Fruit fly (Drosophila melanogaster) whole organism, embryonic: Measurements from ENCODE around the gene Pgant35A.
A peak's percentile ranks its signal among the peaks of the same experiment; 100 is the strongest.

Experiments
- CG10462 ChIP-seq: fragments of 200-800 bp; sonication (Bioruptor generic); optimal IDR thresholded peaks from 2 replicates; lab custom pipeline; 2016; ENCODE audit warnings: missing biosample characterization, missing genetic modification characterization
- CG11093 ChIP-seq: fragments of 200-800 bp; sonication (Bioruptor generic); IDR thresholded peaks from 3 replicates; pipeline ENCODE4 v1.3.6; 2022; ENCODE audit warnings: missing biosample characterization, missing genetic modification characterization
- CG11695 ChIP-seq: fragments of 200-800 bp; sonication (Bioruptor generic); IDR thresholded peaks from 3 replicates; pipeline ENCODE4 v1.3.6; 2022; ENCODE audit warnings: missing biosample characterization, missing genetic modification characterization
- CG11723 ChIP-seq: fragments of 200-800 bp; sonication (Bioruptor generic); optimal IDR thresholded peaks from 2 replicates; lab custom pipeline; 2017; ENCODE audit warnings: missing biosample characterization, mild to moderate bottlenecking, missing genetic modification characterization
- CG12219 ChIP-seq: fragments of 200-800 bp; sonication (Bioruptor generic); optimal IDR thresholded peaks from 3 replicates; lab custom pipeline; 2018; ENCODE audit warnings: missing biosample characterization, mild to moderate bottlenecking, missing genetic modification characterization
- CG15601 ChIP-seq: fragments of 200-800 bp; sonication (Bioruptor generic); optimal IDR thresholded peaks from 3 replicates; lab custom pipeline; 2019; ENCODE audit warnings: missing biosample characterization, mild to moderate bottlenecking, missing genetic modification characterization, moderate library complexity
- CG1603 ChIP-seq: fragments of 200-800 bp; sonication (Bioruptor generic); optimal IDR thresholded peaks from 2 replicates; lab custom pipeline; 2019; ENCODE audit warnings: missing biosample characterization, mild to moderate bottlenecking, missing genetic modification characterization, moderate library complexity
- CG17328 ChIP-seq: fragments of 200-800 bp; sonication (Bioruptor generic); IDR thresholded peaks from 2 replicates; pipeline ENCODE4 v1.3.6; 2022; ENCODE audit warnings: missing biosample characterization, missing genetic modification characterization
- CG17568 ChIP-seq: fragments of 200-800 bp; sonication (Bioruptor generic); optimal IDR thresholded peaks from 2 replicates; lab custom pipeline; 2018; ENCODE audit warnings: missing biosample characterization, mild to moderate bottlenecking, missing genetic modification characterization, moderate library complexity
- CG2116 ChIP-seq: fragments of 200-800 bp; sonication (Bioruptor generic); optimal IDR thresholded peaks from 3 replicates; lab custom pipeline; 2018; ENCODE audit warnings: missing biosample characterization, mild to moderate bottlenecking, missing genetic modification characterization
- CG2202 ChIP-seq: fragments of 200-800 bp; sonication (Bioruptor generic); optimal IDR thresholded peaks from 2 replicates; lab custom pipeline; 2018; ENCODE audit warnings: missing biosample characterization, mild to moderate bottlenecking, missing genetic modification characterization
- CG30020 ChIP-seq: fragments of 200-800 bp; optimal IDR thresholded peaks from 2 replicates; lab custom pipeline; 2019; ENCODE audit warnings: missing biosample characterization, mild to moderate bottlenecking, missing genetic modification characterization, moderate library complexity
- CG4854 ChIP-seq: fragments of 200-800 bp; sonication (Bioruptor generic); optimal IDR thresholded peaks from 2 replicates; lab custom pipeline; 2016; ENCODE audit warnings: missing biosample characterization, missing genetic modification characterization, inconsistent platforms
- CG6689 ChIP-seq: fragments of 200-800 bp; sonication (Bioruptor generic); IDR thresholded peaks from 2 replicates; pipeline ENCODE4 v1.3.6; 2022; ENCODE audit warnings: missing biosample characterization, missing genetic modification characterization
- CG7839 ChIP-seq: fragments of 200-800 bp; sonication (Bioruptor generic); optimal IDR thresholded peaks from 3 replicates; lab custom pipeline; 2018; ENCODE audit warnings: missing biosample characterization, mild to moderate bottlenecking, missing genetic modification characterization, moderate library complexity
- CG8281 ChIP-seq: fragments of 200-800 bp; sonication (Bioruptor generic); optimal IDR thresholded peaks from 2 replicates; lab custom pipeline; 2018; ENCODE audit warnings: missing biosample characterization, mild to moderate bottlenecking, missing genetic modification characterization, moderate library complexity
- CG8290 ChIP-seq, 3 experiments: fragments of 200-800 bp; sonication (Bioruptor generic); optimal IDR thresholded peaks; 2 replicates each; lab custom pipeline; 2016 to 2019; ENCODE audit warnings: missing biosample characterization in 3 of 3, missing genetic modification characterization in 3 of 3, mild to moderate bottlenecking in 2 of 3, moderate library complexity in 1 of 3
- CG8388 ChIP-seq: fragments of 200-800 bp; sonication (Bioruptor generic); optimal IDR thresholded peaks from 2 replicates; lab custom pipeline; 2019; ENCODE audit warnings: missing biosample characterization, mild to moderate bottlenecking, missing genetic modification characterization, moderate library complexity
- CG9609 ChIP-seq: fragments of 200-800 bp; sonication (Bioruptor generic); optimal IDR thresholded peaks from 3 replicates; lab custom pipeline; 2016; ENCODE audit warnings: missing biosample characterization, missing genetic modification characterization
- CG9876 ChIP-seq: fragments of 200-800 bp; sonication (Bioruptor generic); optimal IDR thresholded peaks from 2 replicates; lab custom pipeline; 2016; ENCODE audit warnings: missing biosample characterization, missing genetic modification characterization
- CkIIα-i1 ChIP-seq: fragments of 200-800 bp; sonication (Bioruptor generic); IDR thresholded peaks from 2 replicates; pipeline ENCODE4 v1.3.6; 2022; ENCODE audit warnings: missing biosample characterization, missing genetic modification characterization
- Dad ChIP-seq: fragments of 200-800 bp; sonication (Bioruptor generic); optimal IDR thresholded peaks from 3 replicates; lab custom pipeline; 2016; ENCODE audit warnings: missing biosample characterization, missing genetic modification characterization
- Dfd ChIP-seq, 2 experiments: fragments of >200 bp; optimal IDR thresholded peaks; 2 replicates each; lab custom pipeline; 2017; ENCODE audit warnings: missing biosample characterization in 2 of 2, missing genetic modification characterization in 2 of 2
- Doc3 ChIP-seq: fragments of 200-800 bp; sonication (Bioruptor generic); IDR thresholded peaks from 3 replicates; pipeline ENCODE4 v1.3.6; 2022; ENCODE audit warnings: missing biosample characterization, missing genetic modification characterization; ENCODE audit not compliant: partially characterized antibody
- Drgx ChIP-seq: fragments of 200-800 bp; sonication (Bioruptor generic); IDR thresholded peaks from 2 replicates; pipeline ENCODE4 v1.3.6; 2022; ENCODE audit warnings: missing biosample characterization, missing genetic modification characterization
- Eip74EF ChIP-seq, 2 experiments: fragments of 200-800 bp in 1 of 2; fragments of >200 bp in 1 of 2; sonication (Bioruptor generic) in 1 of 2; optimal IDR thresholded peaks; 2 replicates each; lab custom pipeline; 2017 to 2019; ENCODE audit warnings: missing biosample characterization in 2 of 2, missing genetic modification characterization in 2 of 2, mild to moderate bottlenecking in 1 of 2, moderate library complexity in 1 of 2
- Kr ChIP-seq: fragments of 200-800 bp; sonication (Bioruptor generic); optimal IDR thresholded peaks from 2 replicates; lab custom pipeline; 2017; ENCODE audit warnings: missing biosample characterization, mild to moderate bottlenecking, missing genetic modification characterization
- Myb ChIP-seq: fragments of 200-800 bp; sonication (Bioruptor generic); optimal IDR thresholded peaks from 2 replicates; lab custom pipeline; 2016; ENCODE audit warnings: missing biosample characterization, missing genetic modification characterization
- NC2α ChIP-seq: fragments of 200-800 bp; sonication (Bioruptor generic); optimal IDR thresholded peaks from 2 replicates; lab custom pipeline; 2016; ENCODE audit warnings: missing biosample characterization, missing genetic modification characterization
- Side ChIP-seq: fragments of 200-800 bp; sonication (Bioruptor generic); optimal IDR thresholded peaks from 2 replicates; lab custom pipeline; 2016; ENCODE audit warnings: missing biosample characterization, missing genetic modification characterization
- Sox102F ChIP-seq: fragments of 200-800 bp; sonication (Bioruptor generic); optimal IDR thresholded peaks from 2 replicates; lab custom pipeline; 2018; ENCODE audit warnings: missing biosample characterization, mild to moderate bottlenecking, missing genetic modification characterization, moderate library complexity
- ara ChIP-seq: fragments of 200-800 bp; sonication (Bioruptor generic); IDR thresholded peaks from 2 replicates; pipeline ENCODE4 v1.3.6; 2022; ENCODE audit warnings: missing biosample characterization, missing genetic modification characterization
- crp ChIP-seq, 2 experiments: fragments of 200-800 bp; sonication (Bioruptor generic); optimal IDR thresholded peaks; 2 replicates in 1 of 2; 3 replicates in 1 of 2; lab custom pipeline; 2017; ENCODE audit warnings: missing biosample characterization in 2 of 2, missing genetic modification characterization in 2 of 2, mild to moderate bottlenecking in 1 of 2, moderate library complexity in 1 of 2
- da ChIP-seq: fragments of 200-800 bp; sonication (Bioruptor generic); optimal IDR thresholded peaks from 2 replicates; lab custom pipeline; 2016; ENCODE audit warnings: missing biosample characterization, missing genetic modification characterization
- dan ChIP-seq: fragments of 200-800 bp; sonication (Bioruptor generic); IDR thresholded peaks from 2 replicates; pipeline ENCODE4 v1.3.6; 2022; ENCODE audit warnings: missing biosample characterization, missing genetic modification characterization
- en ChIP-seq: fragments of 200-800 bp; sonication (Bioruptor generic); optimal IDR thresholded peaks from 2 replicates; lab custom pipeline; 2016; ENCODE audit warnings: missing biosample characterization, missing genetic modification characterization
- ewg ChIP-seq: fragments of 200-800 bp; sonication (Bioruptor generic); optimal IDR thresholded peaks from 3 replicates; lab custom pipeline; 2017; ENCODE audit warnings: mild to moderate bottlenecking, missing biosample characterization, missing genetic modification reagents, missing genetic modification characterization
- fru ChIP-seq: fragments of >200 bp; optimal IDR thresholded peaks from 2 replicates; lab custom pipeline; 2017
- gem ChIP-seq: fragments of 200-800 bp; sonication (Bioruptor generic); optimal IDR thresholded peaks from 2 replicates; lab custom pipeline; 2019; ENCODE audit warnings: missing biosample characterization, mild to moderate bottlenecking, missing genetic modification characterization, moderate library complexity
- gro ChIP-seq: fragments of 200-800 bp; sonication (Bioruptor generic); optimal IDR thresholded peaks from 2 replicates; lab custom pipeline; 2016; ENCODE audit warnings: missing biosample characterization, missing genetic modification characterization
- h ChIP-seq: fragments of >200 bp; optimal IDR thresholded peaks from 2 replicates; lab custom pipeline; 2017
- hbn ChIP-seq: fragments of 200-800 bp; sonication (Bioruptor generic); IDR thresholded peaks from 2 replicates; pipeline ENCODE4 v1.3.6; 2022; ENCODE audit warnings: missing biosample characterization, missing genetic modification characterization; ENCODE audit not compliant: partially characterized antibody
- her ChIP-seq: fragments of 200-800 bp; sonication (Bioruptor generic); optimal IDR thresholded peaks from 2 replicates; lab custom pipeline; 2016; ENCODE audit warnings: missing biosample characterization, missing genetic modification characterization
- insv ChIP-seq, 2 experiments: fragments of 200-800 bp; sonication (Bioruptor generic); optimal IDR thresholded peaks; 3 replicates each; lab custom pipeline; 2016 to 2018; ENCODE audit warnings: missing biosample characterization in 2 of 2, missing genetic modification characterization in 2 of 2
- kni ChIP-seq: fragments of 200-800 bp; sonication (Bioruptor generic); optimal IDR thresholded peaks from 3 replicates; lab custom pipeline; 2017; ENCODE audit warnings: mild to moderate bottlenecking, missing biosample characterization, missing genetic modification reagents, missing genetic modification characterization
- pita ChIP-seq: fragments of 200-800 bp; sonication (Bioruptor generic); optimal IDR thresholded peaks from 2 replicates; lab custom pipeline; 2017; ENCODE audit warnings: missing biosample characterization, mild to moderate bottlenecking, missing genetic modification characterization
- pnt ChIP-seq: fragments of 200-800 bp; sonication (Bioruptor generic); optimal IDR thresholded peaks from 3 replicates; lab custom pipeline; 2016; ENCODE audit warnings: missing biosample characterization, missing genetic modification characterization
- schlank ChIP-seq: fragments of 200-800 bp; sonication (Bioruptor generic); optimal IDR thresholded peaks from 2 replicates; lab custom pipeline; 2018; ENCODE audit warnings: missing biosample characterization, mild to moderate bottlenecking, missing genetic modification characterization
- sens ChIP-seq: fragments of 200-800 bp; sonication (Bioruptor generic); peaks from one replicate; lab custom pipeline; 2016; ENCODE audit warnings: missing biosample characterization, missing genetic modification characterization
- sug ChIP-seq: fragments of 200-800 bp; optimal IDR thresholded peaks from 2 replicates; lab custom pipeline; 2019; ENCODE audit warnings: missing biosample characterization, mild to moderate bottlenecking, missing genetic modification characterization, moderate library complexity
- vvl ChIP-seq: fragments of 200-800 bp; sonication (Bioruptor generic); IDR thresholded peaks from 2 replicates; pipeline ENCODE4 v1.3.6; 2022; ENCODE audit warnings: missing biosample characterization, missing genetic modification characterization

Pgant35A gene

dm6 chr2L:14372254-14372717 lies 13.2 kb downstream of the Pgant35A start (continued):
- TF ChIP-seq CG8290 (GFP tag; optimal IDR thresholded peaks at IDR 0.05; lab: Kevin White, UChicago) (no peak), CG8290 (tag; optimal IDR thresholded peaks at IDR 0.05; lab: Kevin White, UChicago) (peak in 1 of 2 experiments; percentile 77), CG10462 (no peak), CG9876 (GFP tag; lab: Kevin White, UChicago) (no peak), pnt (no peak), CG8388 (GFP tag; lab: Kevin White, UChicago) (peak; percentile 73), ewg (GFP tag; lab: Kevin White, UChicago) (peak; percentile 43), en (GFP tag; lab: Kevin White, UChicago) (no peak), dan (GFP tag; lab: Robert Waterston, UW) (no peak), CG11695 (GFP tag; lab: Robert Waterston, UW) (peak; percentile 81; the same call in 2 of the 3 replicates), CG8281 (tag; lab: Kevin White, UChicago) (no peak), CG1603 (tag; lab: Kevin White, UChicago) (peak; percentile 76), CG12219 (GFP tag; lab: Kevin White, UChicago) (peak; percentile 79), gro (GFP tag; lab: Kevin White, UChicago) (no peak), CG4854 (GFP tag; lab: Kevin White, UChicago) (no peak), sens (peak; percentile 95), h (lab: Kevin White, UChicago) (no peak), Drgx (GFP tag; lab: Robert Waterston, UW) (no peak), CG17568 (GFP tag; lab: Kevin White, UChicago) (peak; percentile 68), CG2116 (no peak), CG11723 (peak; percentile 28), her (peak; percentile 14), NC2α (GFP tag; lab: Kevin White, UChicago) (no peak), ara (no peak; the same call in 1 of the 2 replicates), pita (GFP tag; lab: Kevin White, UChicago) (no peak), kni (GFP tag; lab: Kevin White, UChicago) (no peak), Doc3 (GFP tag; lab: Robert Waterston, UW) (no peak), Dad (GFP tag; lab: Kevin White, UChicago) (no peak), Myb (GFP tag; lab: Kevin White, UChicago) (peak; percentile 37), vvl (GFP tag; lab: Robert Waterston, UW) (peak; percentile 88), gem (tag; lab: Kevin White, UChicago) (peak; percentile 92), sug (tag; lab: Kevin White, UChicago) (peak; percentile 59), CG2202 (tag; lab: Kevin White, UChicago) (no peak), da (peak; percentile 35), hbn (GFP tag; lab: Robert Waterston, UW) (no peak), Sox102F (GFP tag; lab: Kevin White, UChicago) (peak; percentile 94), CkIIα-i1 (GFP tag; lab: Robert Waterston, UW) (0 out of 2 replicates have a peak, but pooled peaks have one; percentile 12), CG11093 (GFP tag; lab: Robert Waterston, UW) (peak; percentile 41; the same call in 1 of the 3 replicates), insv (GFP tag; optimal IDR thresholded peaks at IDR 0.05; lab: Kevin White, UChicago) (no peak), fru (no peak), Kr (no peak), CG7839 (tag; lab: Kevin White, UChicago) (peak; percentile 65), Dfd (GFP tag; optimal IDR thresholded peaks at IDR 0.05; lab: Kevin White, UChicago) (no peak), schlank (tag; lab: Kevin White, UChicago) (no peak), CG9609 (GFP tag; lab: Kevin White, UChicago) (peak; percentile 38), Side (GFP tag; lab: Kevin White, UChicago) (peak; percentile 2), CG6689 (GFP tag; lab: Robert Waterston, UW) (peak; percentile 61; the same call in 1 of the 2 replicates), CG30020 (tag; lab: Kevin White, UChicago) (no peak), crp (GFP tag; optimal IDR thresholded peaks at IDR 0.05; lab: Kevin White, UChicago) (no peak), CG17328 (peak; percentile 78), CG15601 (tag; lab: Kevin White, UChicago) (no peak), Eip74EF (GFP tag; optimal IDR thresholded peaks at IDR 0.05; lab: Kevin White, UChicago) (no peak)
